Worm (Caenorhabditis elegans): ENCODE data around the gene K01G5.10.

ce11 chrIII:10740518-10740917 is 17.8 kb downstream of the K01G5.10 start, which contains the start of gene K01G5.8:
- no peak for TF ChIP-seq klf-2 (GFP tag; conservative IDR thresholded peaks at IDR 0.05)
- no peak for TF ChIP-seq ztf-23 (GFP tag; IDR thresholded peaks at IDR 0.05)
- no peak for TF ChIP-seq med-1 (GFP tag; optimal IDR thresholded peaks at IDR 0.05; ENCODE audit: insufficient read depth)
- no peak for TF ChIP-seq tab-1 (GFP tag; IDR thresholded peaks at IDR 0.05)

Measured in whole organism, midembryonic.